Worm (Caenorhabditis elegans) whole organism, early embryonic: Measurements from ENCODE around the gene H14E04.2.
A peak's percentile ranks its signal among the peaks of the same experiment; 100 is the strongest.

ENCODE experiments used
- B0310.2 ChIP-seq: sonication (generic microtip); optimal IDR thresholded peaks from 2 replicates; lab custom pipeline; 2016; ENCODE audit warnings: mild to moderate bottlenecking, missing genetic modification characterization, missing compliant biosample characterization
- F13C5.2 ChIP-seq: sonication (generic microtip); optimal IDR thresholded peaks from 2 replicates; lab custom pipeline; 2017; ENCODE audit warnings: mild to moderate bottlenecking, missing genetic modification characterization, inconsistent platforms, missing compliant biosample characterization
- aly-1 ChIP-seq: sonication (generic microtip); optimal IDR thresholded peaks from 2 replicates; lab custom pipeline; 2016; ENCODE audit warnings: missing genetic modification characterization, missing compliant biosample characterization
- ama-1 ChIP-seq: fragments of 150-350 bp; optimal IDR thresholded peaks from 2 replicates; lab custom pipeline; 2014
- ceh-13 ChIP-seq: fragments of 200-800 bp; sonication (Bioruptor generic); optimal IDR thresholded peaks from 2 replicates; lab custom pipeline; 2018; ENCODE audit warnings: mild to moderate bottlenecking, missing genetic modification characterization, missing compliant biosample characterization
- ceh-36 ChIP-seq: sonication (generic microtip); optimal IDR thresholded peaks from 2 replicates; lab custom pipeline; 2016; ENCODE audit warnings: missing genetic modification characterization, inconsistent platforms, missing compliant biosample characterization
- ets-7 ChIP-seq: sonication (generic microtip); optimal IDR thresholded peaks from 2 replicates; lab custom pipeline; 2016; ENCODE audit warnings: missing genotype, missing genetic modification characterization, missing compliant biosample characterization
- flt-1 ChIP-seq: fragments of 200-800 bp; sonication (Bioruptor generic); IDR thresholded peaks from 2 replicates; pipeline ENCODE4 v1.3.6; 2022; ENCODE audit warnings: missing genetic modification characterization, missing compliant biosample characterization
- hmbx-1 ChIP-seq: sonication (generic microtip); optimal IDR thresholded peaks from 2 replicates; lab custom pipeline; 2016; ENCODE audit warnings: mild to moderate bottlenecking, missing genetic modification characterization, missing compliant biosample characterization
- hmg-4 ChIP-seq: fragments of 200-800 bp; sonication (Bioruptor generic); optimal IDR thresholded peaks from 2 replicates; lab custom pipeline; 2018; ENCODE audit warnings: mild to moderate bottlenecking, missing genetic modification characterization, missing compliant biosample characterization
- hnd-1 ChIP-seq: sonication (generic microtip); optimal IDR thresholded peaks from 2 replicates; lab custom pipeline; 2016; ENCODE audit warnings: missing genetic modification characterization, missing compliant biosample characterization
- pes-1 ChIP-seq: fragments of 200-800 bp; sonication (Bioruptor generic); IDR thresholded peaks from 2 replicates; pipeline ENCODE4 v1.3.6; 2022; ENCODE audit warnings: missing genetic modification reagents, missing genetic modification characterization, missing compliant biosample characterization
- scrt-1 ChIP-seq: fragments of 200-800 bp; sonication (Bioruptor generic); IDR thresholded peaks from 2 replicates; pipeline ENCODE4 v1.3.6; 2022; ENCODE audit warnings: missing genetic modification characterization, missing compliant biosample characterization
- sea-1 ChIP-seq: fragments of 200-800 bp; sonication (Bioruptor generic); conservative IDR thresholded peaks from 2 replicates; pipeline ENCODE4 v1.3.6; 2022; ENCODE audit warnings: missing genetic modification characterization, missing compliant biosample characterization
- tbx-11 ChIP-seq: fragments of 200-800 bp; sonication (Bioruptor generic); IDR thresholded peaks from 2 replicates; pipeline ENCODE4 v1.3.6; 2022; ENCODE audit warnings: missing genetic modification characterization, missing compliant biosample characterization
- tbx-37 ChIP-seq: fragments of 200-800 bp; sonication (Bioruptor generic); conservative IDR thresholded peaks from 2 replicates; pipeline ENCODE4 v1.3.6; 2022; ENCODE audit warnings: missing genetic modification reagents, missing genetic modification characterization, missing compliant biosample characterization
- tra-4 ChIP-seq: sonication (generic microtip); optimal IDR thresholded peaks from 2 replicates; lab custom pipeline; 2017; ENCODE audit warnings: missing genetic modification characterization, missing compliant biosample characterization

The H14E04.2 gene

DNA sequence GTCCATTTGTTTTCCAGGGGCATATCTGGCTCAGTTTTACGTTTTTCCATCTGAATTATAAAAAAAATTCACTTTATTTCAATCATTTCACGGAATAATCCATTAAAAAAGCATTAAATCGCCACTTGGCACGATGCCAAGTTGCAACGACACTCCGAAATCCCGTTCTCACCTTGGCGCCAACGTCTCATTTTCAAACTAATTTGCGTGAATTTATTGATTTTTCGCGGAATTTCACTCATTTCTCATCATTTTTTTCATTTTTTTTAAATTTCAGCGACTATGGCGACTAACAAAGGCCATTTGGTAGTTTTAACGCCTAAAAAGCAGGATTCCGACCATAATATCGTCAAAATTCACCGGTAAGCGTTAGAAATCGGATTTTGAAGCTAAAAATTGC lies at the start of gene H14E04.2:
H14E04.2 (plus strand) TSS at position 276 of the 400 bp plus-strand sequence.
- no peak for TF ChIP-seq pes-1 (GFP tag; lab: Robert Waterston, UW)
- TF ChIP-seq hnd-1 (tag; lab: Kevin White, UChicago), result no peak
- TF ChIP-seq ama-1 (lab: Kevin White, UChicago), result no peak
- TF ChIP-seq ceh-13 (GFP tag; lab: Kevin White, UChicago), result no peak
- no peak for TF ChIP-seq aly-1 (tag; lab: Kevin White, UChicago)
- no peak for TF ChIP-seq sea-1 (GFP tag; lab: Robert Waterston, UW)
- no peak for TF ChIP-seq tbx-37 (GFP tag; lab: Robert Waterston, UW)
- no peak for TF ChIP-seq ets-7 (tag; lab: Kevin White, UChicago)
- TF ChIP-seq tbx-11 (GFP tag; lab: Robert Waterston, UW), result no peak
- TF ChIP-seq B0310.2, result no peak
- TF ChIP-seq flt-1 (GFP tag; lab: Robert Waterston, UW), result no peak
- no peak for TF ChIP-seq hmbx-1 (tag; lab: Kevin White, UChicago)
- no peak for TF ChIP-seq F13C5.2

DNA sequence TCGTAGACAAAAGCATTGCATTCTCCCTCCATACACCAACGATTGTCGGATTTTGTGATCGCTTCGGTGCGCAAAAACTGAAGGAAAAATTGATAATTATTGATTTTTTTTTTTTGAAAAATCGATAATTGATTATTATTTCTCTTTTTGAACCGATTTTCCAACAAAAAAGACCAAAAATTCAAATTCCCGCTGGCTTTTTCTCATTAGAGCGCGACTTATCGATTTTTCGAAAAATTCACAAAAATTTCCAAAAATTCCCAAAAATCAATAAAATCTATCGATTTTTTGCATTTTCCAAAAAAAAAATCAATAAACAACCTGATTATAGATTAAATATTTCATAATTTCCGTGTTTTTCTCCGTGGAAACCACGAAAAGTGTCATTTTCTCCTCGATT lies 47.4 kb upstream of the H14E04.2 start:
- TF ChIP-seq scrt-1 (GFP tag; lab: Robert Waterston, UW) (no peak), F13C5.2 (no peak), ceh-13 (GFP tag; lab: Kevin White, UChicago) (no peak), hmg-4 (GFP tag; lab: Kevin White, UChicago) (no peak), tra-4 (tag; lab: Kevin White, UChicago) (no peak), tbx-11 (GFP tag; lab: Robert Waterston, UW) (no peak), ets-7 (tag; lab: Kevin White, UChicago) (no peak), ama-1 (lab: Kevin White, UChicago) (no peak), pes-1 (GFP tag; lab: Robert Waterston, UW) (no peak), sea-1 (GFP tag; lab: Robert Waterston, UW) (no peak), aly-1 (tag; lab: Kevin White, UChicago) (no peak), tbx-37 (GFP tag; lab: Robert Waterston, UW) (no peak), hmbx-1 (tag; lab: Kevin White, UChicago) (no peak), flt-1 (GFP tag; lab: Robert Waterston, UW) (no peak), ceh-36 (no peak), B0310.2 (no peak), hnd-1 (tag; lab: Kevin White, UChicago) (no peak)

DNA sequence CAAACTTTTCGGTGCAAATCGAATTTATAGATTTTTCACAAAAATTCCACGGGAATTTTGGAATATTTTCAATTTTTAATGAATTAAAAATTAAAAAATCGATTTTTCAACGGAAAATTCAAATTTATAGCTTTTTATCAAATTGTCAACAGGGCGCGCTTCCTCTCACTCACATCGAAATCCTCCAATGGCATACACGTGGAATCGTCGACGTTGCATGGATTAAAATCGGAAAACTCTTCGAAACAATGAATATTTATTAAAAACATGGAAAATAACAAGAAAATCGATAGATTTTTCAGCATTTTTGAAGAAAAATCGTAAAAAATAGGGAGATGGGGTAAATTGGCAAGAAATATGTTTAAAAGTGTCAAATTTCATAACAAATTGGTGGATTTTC lies 46.7 kb upstream of the H14E04.2 start, which contains the start of gene Y54F10BM.12:
Y54F10BM.12 (minus strand) TSS at position 344 of the 400 bp plus-strand sequence.
- TF ChIP-seq aly-1 (tag; lab: Kevin White, UChicago) (no peak), tbx-37 (GFP tag; lab: Robert Waterston, UW) (no peak), sea-1 (GFP tag; lab: Robert Waterston, UW) (no peak), F13C5.2 (no peak), scrt-1 (GFP tag; lab: Robert Waterston, UW) (no peak), ets-7 (tag; lab: Kevin White, UChicago) (no peak), ama-1 (lab: Kevin White, UChicago) (no peak), flt-1 (GFP tag; lab: Robert Waterston, UW) (no peak), hmg-4 (GFP tag; lab: Kevin White, UChicago) (no peak)

DNA sequence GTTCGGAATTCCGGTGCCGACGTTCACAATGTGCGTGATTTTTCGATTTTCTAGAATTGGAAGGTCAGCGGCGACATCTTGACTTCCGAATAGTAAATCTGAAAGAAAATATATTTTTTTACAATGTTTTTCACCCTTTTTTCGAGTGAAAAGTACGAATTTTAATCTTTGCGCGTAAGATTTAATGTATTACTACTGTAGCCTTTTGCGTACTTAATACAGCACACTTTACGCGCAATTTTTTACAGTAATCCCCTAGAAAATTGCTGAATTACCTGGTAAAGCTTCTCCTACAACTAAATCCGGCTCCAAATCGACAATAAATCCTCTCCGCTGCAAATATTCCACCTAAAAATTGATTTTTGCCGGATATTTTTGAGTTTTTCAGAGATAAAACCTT lies 45.6 kb upstream of the H14E04.2 start:
- TF ChIP-seq ceh-36 (peak; percentile 43), F13C5.2 (no peak)

DNA sequence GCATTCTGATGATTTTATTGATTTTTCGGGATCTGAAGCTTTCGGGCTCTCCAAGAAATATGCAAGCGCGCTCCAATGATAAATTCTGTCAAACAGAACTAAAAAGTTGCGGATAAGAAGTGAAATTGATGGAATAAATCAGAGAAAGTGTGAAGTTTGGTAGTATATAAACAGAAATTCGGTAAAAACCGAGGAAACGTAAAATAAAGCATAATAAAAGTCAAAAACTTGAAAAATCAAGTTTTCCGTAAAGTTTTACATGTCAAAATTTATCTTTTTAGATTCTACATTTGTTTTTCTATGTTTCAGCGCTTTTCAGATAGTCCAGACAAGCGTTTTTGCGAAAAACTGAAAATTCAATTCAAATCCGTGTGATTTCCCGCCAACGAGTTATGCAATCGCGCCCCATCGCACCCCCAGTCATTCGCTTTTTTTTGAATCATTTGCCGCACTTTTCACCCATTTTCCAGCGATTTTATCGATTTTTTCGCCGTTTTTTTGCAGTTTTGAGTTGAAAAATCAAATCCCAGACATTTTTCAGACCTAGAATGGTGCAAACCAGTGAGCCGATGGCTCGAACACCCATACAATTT lies 44.9 kb upstream of the H14E04.2 start, which contains the start of the genes Y54F10BM.13 and ppm-1.D:
Y54F10BM.13 (minus strand) TSS at position 51 of the 593 bp plus-strand sequence.
ppm-1.D (plus strand) TSS at position 540 of the 593 bp plus-strand sequence.
- TF ChIP-seq tra-4 (tag; lab: Kevin White, UChicago), result no peak

DNA sequence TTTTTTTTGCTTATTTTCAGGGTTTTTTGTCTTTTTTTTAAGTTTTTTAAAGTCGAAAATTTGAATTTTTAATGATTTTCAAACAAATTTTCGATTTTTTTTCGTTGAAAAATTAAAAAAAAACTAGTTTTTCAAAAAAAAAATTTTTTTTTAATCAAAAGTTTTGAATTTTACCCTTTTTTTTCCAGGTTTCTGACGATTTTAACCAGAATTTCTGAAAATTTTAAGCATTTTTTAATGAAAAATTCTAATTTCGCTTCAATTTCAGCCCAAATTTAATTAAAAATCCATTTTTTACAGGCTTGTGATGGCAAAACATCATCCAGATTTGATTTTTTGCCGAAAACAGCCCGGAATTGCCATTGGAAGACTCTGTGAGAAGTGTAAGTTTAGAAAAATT lies 32.7 kb upstream of the H14E04.2 start, which contains the start of gene phf-5:
phf-5 (plus strand) TSS at position 301 of the 400 bp plus-strand sequence.
- TF ChIP-seq flt-1 (GFP tag; lab: Robert Waterston, UW) (no peak), F13C5.2 (no peak), tra-4 (tag; lab: Kevin White, UChicago) (no peak), hmg-4 (GFP tag; lab: Kevin White, UChicago) (no peak), ets-7 (tag; lab: Kevin White, UChicago) (no peak)

DNA sequence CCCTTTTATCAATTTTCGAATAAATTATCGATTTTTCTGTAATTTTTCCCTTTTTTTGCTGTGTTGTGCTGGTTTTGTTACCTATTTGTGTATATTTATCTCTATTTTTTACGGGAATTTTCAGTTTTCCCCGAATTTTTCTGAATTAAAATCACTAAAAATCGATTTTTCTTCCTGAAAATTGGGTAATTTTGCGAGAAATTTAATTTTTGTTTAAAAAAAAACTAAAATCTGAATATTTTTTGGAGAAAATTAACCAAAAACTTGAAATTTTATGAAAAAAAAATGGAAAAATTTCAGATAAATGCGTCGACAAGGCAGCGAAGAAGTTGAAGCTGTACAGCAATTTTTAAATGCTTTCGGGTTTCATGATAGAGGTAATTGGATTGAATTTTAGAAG lies 28.7 kb upstream of the H14E04.2 start, which contains the start of gene gip-1:
gip-1 (plus strand) TSS at position 301 of the 400 bp plus-strand sequence.
- TF ChIP-seq hmg-4 (GFP tag; lab: Kevin White, UChicago) (no peak), ama-1 (lab: Kevin White, UChicago) (no peak), flt-1 (GFP tag; lab: Robert Waterston, UW) (no peak), ceh-36 (no peak), tra-4 (tag; lab: Kevin White, UChicago) (no peak), aly-1 (tag; lab: Kevin White, UChicago) (no peak)

DNA sequence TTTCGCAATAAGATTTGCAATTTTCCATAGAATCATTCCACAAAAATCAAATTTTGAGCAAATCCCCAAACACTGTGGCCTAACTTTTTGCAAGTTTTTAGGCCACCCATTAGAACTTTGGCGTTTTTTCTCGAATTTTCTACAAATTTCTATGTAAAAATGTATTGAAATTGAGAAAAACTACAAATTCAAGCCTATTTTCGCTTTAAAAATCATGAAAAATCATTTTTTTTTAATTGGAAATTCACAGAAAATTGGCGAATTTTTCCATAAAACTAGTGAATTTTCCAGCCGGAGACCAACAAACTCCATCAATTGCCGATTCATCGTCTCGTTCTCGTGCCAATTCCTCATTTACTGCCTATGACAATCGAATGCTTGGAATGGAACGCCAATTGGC lies 26.0 kb upstream of the H14E04.2 start:
- TF ChIP-seq tbx-37 (GFP tag; lab: Robert Waterston, UW) (no peak), hmg-4 (GFP tag; lab: Kevin White, UChicago) (no peak), scrt-1 (GFP tag; lab: Robert Waterston, UW) (no peak), ets-7 (tag; lab: Kevin White, UChicago) (no peak), tbx-11 (GFP tag; lab: Robert Waterston, UW) (no peak), flt-1 (GFP tag; lab: Robert Waterston, UW) (no peak), hmbx-1 (tag; lab: Kevin White, UChicago) (no peak), aly-1 (tag; lab: Kevin White, UChicago) (no peak), F13C5.2 (no peak), ceh-13 (GFP tag; lab: Kevin White, UChicago) (no peak), sea-1 (GFP tag; lab: Robert Waterston, UW) (no peak), ama-1 (lab: Kevin White, UChicago) (no peak), B0310.2 (no peak), hnd-1 (tag; lab: Kevin White, UChicago) (no peak), ceh-36 (no peak), pes-1 (GFP tag; lab: Robert Waterston, UW) (no peak)
